Worm (Caenorhabditis elegans) whole organism, L3 larva: ENCODE measurements around the gene C17F4.7.

Source experiments
- ama-1 ChIP-seq: fragments of 150-350 bp; optimal IDR thresholded peaks from 2 replicates; lab custom pipeline; 2018
- mdl-1 ChIP-seq: fragments of 150-350 bp; optimal IDR thresholded peaks from 2 replicates; lab custom pipeline; 2014; ENCODE audit warnings: missing biosample characterization, missing genetic modification characterization
- snpc-4 ChIP-seq: fragments of 150-350 bp; optimal IDR thresholded peaks from 2 replicates; lab custom pipeline; 2014; ENCODE audit warnings: missing biosample characterization, missing genetic modification characterization
- zag-1 ChIP-seq: fragments of 150-350 bp; optimal IDR thresholded peaks from 2 replicates; lab custom pipeline; 2014; ENCODE audit warnings: missing biosample characterization, missing genetic modification characterization

DNA sequence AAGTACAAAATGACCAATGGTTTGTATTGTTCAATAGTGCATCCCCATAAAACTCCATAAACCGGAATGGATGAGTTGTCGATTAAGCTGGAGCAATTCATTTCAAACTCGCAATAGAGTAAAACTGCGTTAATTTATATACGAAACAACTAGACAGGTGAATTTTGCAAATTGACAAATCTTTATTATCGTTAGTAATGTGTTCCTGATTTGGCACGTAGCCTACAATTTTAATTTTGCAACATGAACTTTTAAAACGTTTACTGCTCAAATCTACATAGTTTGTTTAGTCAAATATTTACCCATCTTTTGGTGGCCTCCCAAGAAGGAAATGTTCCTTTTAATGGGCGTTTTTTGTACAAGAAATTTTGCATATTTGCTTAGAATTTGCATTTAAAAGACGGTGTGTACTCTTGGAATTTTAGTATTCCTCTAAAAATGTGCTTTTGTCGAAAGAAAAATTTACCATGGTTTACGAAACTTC, 8.7 kb downstream of the C17F4.7 start, which contains the start of the genes srz-67 and C17F4.11:
- no peak for TF ChIP-seq snpc-4 (tag; lab: Kevin White, UChicago)
- TF ChIP-seq mdl-1 (tag; lab: Kevin White, UChicago): no peak
- TF ChIP-seq ama-1 (lab: Kevin White, UChicago): no peak
- no peak for TF ChIP-seq zag-1 (tag; lab: Kevin White, UChicago)
